Worm (Caenorhabditis elegans) whole organism, L3 larva: ENCODE data around the gene srsx-25.

Experiments used
- ama-1 ChIP-seq: fragments of 150-350 bp; optimal IDR thresholded peaks from 2 replicates; lab custom pipeline; 2018
- ceh-16 ChIP-seq: sonication (generic microtip); optimal IDR thresholded peaks from 2 replicates; lab custom pipeline; 2017; ENCODE audit warnings: missing biosample characterization, missing genetic modification characterization
- egl-27 ChIP-seq: sonication (generic microtip); optimal IDR thresholded peaks from 4 replicates; lab custom pipeline; 2017; ENCODE audit warnings: missing biosample characterization, missing genetic modification reagents, missing genetic modification characterization
- elt-2 ChIP-seq: sonication (generic microtip); optimal IDR thresholded peaks from 2 replicates; lab custom pipeline; 2016; ENCODE audit warnings: missing genetic modification reagents, mild to moderate bottlenecking, missing genetic modification characterization, missing compliant biosample characterization
- elt-3 ChIP-seq, 3 experiments: fragments of 150-350 bp in 1 of 3; sonication (generic microtip) in 2 of 3; optimal IDR thresholded peaks; 2 replicates in 2 of 3; 4 replicates in 1 of 3; lab custom pipeline; 2014 to 2017; ENCODE audit warnings: missing biosample characterization in 3 of 3, missing genetic modification characterization in 3 of 3
- fkh-10 ChIP-seq: sonication (generic microtip); optimal IDR thresholded peaks from 2 replicates; lab custom pipeline; 2017; ENCODE audit warnings: missing biosample characterization, missing genetic modification reagents, missing genetic modification characterization
- hmg-11 ChIP-seq: sonication (generic microtip); optimal IDR thresholded peaks from 2 replicates; lab custom pipeline; 2016; ENCODE audit warnings: missing genetic modification characterization, missing compliant biosample characterization
- nfya-1 ChIP-seq: sonication (generic microtip); optimal IDR thresholded peaks from 2 replicates; lab custom pipeline; 2017; ENCODE audit warnings: missing genetic modification characterization, mild to moderate bottlenecking, missing compliant biosample characterization, antibody characterized with exemption, moderate library complexity; ENCODE audit not compliant: insufficient read depth
- nhr-23 ChIP-seq: fragments of 150-350 bp; optimal IDR thresholded peaks from 2 replicates; lab custom pipeline; 2014; ENCODE audit warnings: missing biosample characterization, missing genetic modification reagents, missing genetic modification characterization
- nhr-25 ChIP-seq: sonication (generic microtip); optimal IDR thresholded peaks from 2 replicates; lab custom pipeline; 2017; ENCODE audit warnings: missing biosample characterization, missing genetic modification characterization
- nhr-76 ChIP-seq: fragments of 150-350 bp; sonication (generic microtip); optimal IDR thresholded peaks from 5 replicates; lab custom pipeline; 2014; ENCODE audit warnings: missing biosample characterization, missing genetic modification characterization
- pha-4 ChIP-seq: fragments of 150-350 bp; optimal IDR thresholded peaks from 2 replicates; lab custom pipeline; 2014; ENCODE audit warnings: missing biosample characterization, missing genetic modification reagents, missing genetic modification characterization
- skn-1 ChIP-seq: fragments of 150-350 bp; optimal IDR thresholded peaks from 2 replicates; lab custom pipeline; 2014; ENCODE audit warnings: missing biosample characterization, missing genetic modification characterization
- ztf-4 ChIP-seq: fragments of 150-350 bp; optimal IDR thresholded peaks from 2 replicates; lab custom pipeline; 2014; ENCODE audit warnings: missing biosample characterization, missing genetic modification characterization

- TF ChIP-seq nhr-76 (tag; lab: Kevin White, UChicago) (no peak), fkh-10 (GFP tag; lab: Kevin White, UChicago) (no peak), elt-3 (tag; optimal IDR thresholded peaks at IDR 0.05; lab: Kevin White, UChicago) (no peak), ztf-4 (no peak), ama-1 (lab: Kevin White, UChicago) (no peak), pha-4 (tag; lab: Kevin White, UChicago) (no peak), elt-2 (tag; lab: Kevin White, UChicago) (no peak), nfya-1 (tag; lab: Kevin White, UChicago) (no peak), egl-27 (tag; lab: Kevin White, UChicago) (no peak), hmg-11 (no peak), nhr-25 (no peak), nhr-23 (tag; lab: Kevin White, UChicago) (no peak), skn-1 (tag; lab: Kevin White, UChicago) (no peak), ceh-16 (tag; lab: Kevin White, UChicago) (no peak)
Measured at ce11 chrIV:13353143-13353773, 11.7 kb upstream of the srsx-25 start, which contains the start of the genes rec-8 and mex-5.
